3 worm cellular contexts compared by ENCODE assay signal in genomic region chrIV:9444417-9445026, ce11.
TF ChIP-seq lines count a peak whose summit lies in the region.

No protein-coding gene starts in this region.

TF ChIP-seq in whole organism, L1 larva, 84 proteins besides CTCF, POLR2A, EP300 and RAD21 (continued from another document and continues in another):
- TF ChIP-seq C16A3.4 (tag; optimal IDR thresholded peaks at IDR 0.05; lab: Kevin White, UChicago), result peak; percentile 92
- TF ChIP-seq nhr-84 (tag; optimal IDR thresholded peaks at IDR 0.05; lab: Kevin White, UChicago), result no peak
- peak; percentile 93 for TF ChIP-seq irx-1 (tag; optimal IDR thresholded peaks at IDR 0.05; lab: Kevin White, UChicago)
- TF ChIP-seq snu-23 (GFP tag; optimal IDR thresholded peaks at IDR 0.05; lab: Kevin White, UChicago), result peak; percentile 97
- peak; percentile 99 for TF ChIP-seq lin-14 (GFP tag; optimal IDR thresholded peaks at IDR 0.05; lab: Kevin White, UChicago)
- peak; percentile 96 for TF ChIP-seq nhr-77 (tag; optimal IDR thresholded peaks at IDR 0.05; lab: Kevin White, UChicago)
- peak; percentile 97 for TF ChIP-seq nhr-47 (tag; optimal IDR thresholded peaks at IDR 0.05; lab: Kevin White, UChicago)
- TF ChIP-seq tbx-2 (tag; optimal IDR thresholded peaks at IDR 0.05; lab: Kevin White, UChicago), result peak; percentile 95
- peak; percentile 97 for TF ChIP-seq nhr-71 (tag; optimal IDR thresholded peaks at IDR 0.05; lab: Kevin White, UChicago)
- TF ChIP-seq nhr-12 (tag; optimal IDR thresholded peaks at IDR 0.05; lab: Kevin White, UChicago), result no peak
- TF ChIP-seq lin-15B (tag; optimal IDR thresholded peaks at IDR 0.05; lab: Kevin White, UChicago), result peak; percentile 63
- peak; percentile 83 for TF ChIP-seq ztf-4 (tag; optimal IDR thresholded peaks at IDR 0.05; lab: Kevin White, UChicago)
- no peak for TF ChIP-seq alr-1 (tag; optimal IDR thresholded peaks at IDR 0.05; lab: Kevin White, UChicago; ENCODE audit: borderline replicate concordance)
- TF ChIP-seq aha-1 (tag; optimal IDR thresholded peaks at IDR 0.05; lab: Kevin White, UChicago), result peak; percentile 22
- TF ChIP-seq unc-86 (tag; optimal IDR thresholded peaks at IDR 0.05; lab: Kevin White, UChicago), result peak; percentile 93
- TF ChIP-seq nhr-28 (tag; optimal IDR thresholded peaks at IDR 0.05; lab: Kevin White, UChicago), result no peak
- TF ChIP-seq hlh-4 (tag; optimal IDR thresholded peaks at IDR 0.05; lab: Kevin White, UChicago), result no peak
- TF ChIP-seq ceh-88 (GFP tag; IDR thresholded peaks at IDR 0.05; lab: Robert Waterston, UW), result peak; percentile 72
- TF ChIP-seq mef-2 (tag; optimal IDR thresholded peaks at IDR 0.05; lab: Kevin White, UChicago), result peak; percentile 47
- no peak for TF ChIP-seq ceh-63 (GFP tag; optimal IDR thresholded peaks at IDR 0.05; lab: Kevin White, UChicago)
- peak; percentile 91 for TF ChIP-seq lin-13 (GFP tag; optimal IDR thresholded peaks at IDR 0.05; lab: Kevin White, UChicago)
- peak; percentile 80 for TF ChIP-seq sox-4 (tag; optimal IDR thresholded peaks at IDR 0.05; lab: Kevin White, UChicago)
- TF ChIP-seq swsn-7 (tag; optimal IDR thresholded peaks at IDR 0.05; lab: Kevin White, UChicago), result peak; percentile 96
- peak; percentile 84 for TF ChIP-seq isw-1 (GFP tag; IDR thresholded peaks at IDR 0.05; lab: Robert Waterston, UW)
- TF ChIP-seq jun-1 (tag; optimal IDR thresholded peaks at IDR 0.05; lab: Kevin White, UChicago), result peak; percentile 95
- TF ChIP-seq fkh-4 (tag; optimal IDR thresholded peaks at IDR 0.05; lab: Kevin White, UChicago; ENCODE audit: borderline replicate concordance), result peak; percentile 52
- peak; percentile 94 for TF ChIP-seq rnt-1 (tag; optimal IDR thresholded peaks at IDR 0.05; lab: Kevin White, UChicago)
- TF ChIP-seq zag-1 (tag; optimal IDR thresholded peaks at IDR 0.05; lab: Kevin White, UChicago), result peak; percentile 61
- peak; percentile 94 for TF ChIP-seq fkh-8 (tag; optimal IDR thresholded peaks at IDR 0.05; lab: Kevin White, UChicago)
- peak; percentile 87 to 90 for TF ChIP-seq lsy-2 (tag; optimal IDR thresholded peaks at IDR 0.05; lab: Kevin White, UChicago)
- TF ChIP-seq ama-1 (optimal IDR thresholded peaks at IDR 0.05; lab: Kevin White, UChicago), result peak; percentile 98
- TF ChIP-seq lin-35 (GFP tag; optimal IDR thresholded peaks at IDR 0.05; lab: Kevin White, UChicago), result peak; percentile 83 to 88
- TF ChIP-seq nhr-237 (tag; optimal IDR thresholded peaks at IDR 0.05; lab: Kevin White, UChicago), result peak; percentile 87
- TF ChIP-seq sup-37 (GFP tag; optimal IDR thresholded peaks at IDR 0.05; lab: Kevin White, UChicago), result peak; percentile 46
- no peak for TF ChIP-seq ces-1 (GFP tag; optimal IDR thresholded peaks at IDR 0.05; lab: Kevin White, UChicago)
- TF ChIP-seq unc-130 (tag; optimal IDR thresholded peaks at IDR 0.05; lab: Kevin White, UChicago), result peak; percentile 76
- no peak for TF ChIP-seq pag-3 (tag; optimal IDR thresholded peaks at IDR 0.05; lab: Kevin White, UChicago; ENCODE audit: borderline replicate concordance, insufficient read depth)
- TF ChIP-seq dsc-1 (tag; optimal IDR thresholded peaks at IDR 0.05; lab: Kevin White, UChicago), result peak; percentile 95
- peak; percentile 74 to 87 (median 85) for TF ChIP-seq ceh-82 (tag; optimal IDR thresholded peaks at IDR 0.05; lab: Kevin White, UChicago)
- 0 out of 2 replicates have a peak, but pooled peaks have one; percentile 19 for TF ChIP-seq unc-98 (GFP tag; IDR thresholded peaks at IDR 0.05; lab: Robert Waterston, UW)
- peak; percentile 77 for TF ChIP-seq ceh-8 (GFP tag; optimal IDR thresholded peaks at IDR 0.05; lab: Kevin White, UChicago)
- peak in 1 of 2 experiments; percentile 89 for TF ChIP-seq ztf-11 (tag; optimal IDR thresholded peaks at IDR 0.05; lab: Kevin White, UChicago)
- TF ChIP-seq skn-1 (tag; optimal IDR thresholded peaks at IDR 0.05; lab: Kevin White, UChicago), result peak; percentile 78

TF ChIP-seq in whole organism, L3 larva, 47 proteins besides CTCF, POLR2A, EP300 and RAD21 (continued from another document):
- TF ChIP-seq egl-27 (tag; optimal IDR thresholded peaks at IDR 0.05; lab: Kevin White, UChicago) (peak; percentile 82), ceh-82 (tag; optimal IDR thresholded peaks at IDR 0.05; lab: Kevin White, UChicago) (peak; percentile 81), nhr-11 (tag; optimal IDR thresholded peaks at IDR 0.05; lab: Kevin White, UChicago) (peak; percentile 9), R02D3.7 (tag; optimal IDR thresholded peaks at IDR 0.05; lab: Kevin White, UChicago) (peak; percentile 76), fkh-2 (tag; optimal IDR thresholded peaks at IDR 0.05; lab: Kevin White, UChicago) (peak; percentile 66), ztf-4 (tag; optimal IDR thresholded peaks at IDR 0.05; lab: Kevin White, UChicago) (peak; percentile 80), daf-12 (tag; optimal IDR thresholded peaks at IDR 0.05; lab: Kevin White, UChicago) (no peak), nhr-23 (tag; optimal IDR thresholded peaks at IDR 0.05; lab: Kevin White, UChicago) (peak; percentile 91), sea-2 (GFP tag; optimal IDR thresholded peaks at IDR 0.05; lab: Kevin White, UChicago) (no peak), tbx-2 (tag; optimal IDR thresholded peaks at IDR 0.05; lab: Kevin White, UChicago) (peak; percentile 78), snpc-4 (tag; optimal IDR thresholded peaks at IDR 0.05; lab: Kevin White, UChicago) (peak; percentile 100), eor-1 (tag; optimal IDR thresholded peaks at IDR 0.05; lab: Kevin White, UChicago) (no peak), ceh-28 (tag; optimal IDR thresholded peaks at IDR 0.05; lab: Kevin White, UChicago) (peak; percentile 83), lsy-12 (tag; optimal IDR thresholded peaks at IDR 0.05; lab: Kevin White, UChicago) (peak; percentile 91), ztf-11 (tag; optimal IDR thresholded peaks at IDR 0.05; lab: Kevin White, UChicago) (no peak), nhr-12 (tag; optimal IDR thresholded peaks at IDR 0.05; lab: Kevin White, UChicago) (no peak), nhr-25 (tag; optimal IDR thresholded peaks at IDR 0.05; lab: Kevin White, UChicago) (peak; percentile 97), fkh-10 (GFP tag; optimal IDR thresholded peaks at IDR 0.05; lab: Kevin White, UChicago) (peak; percentile 46), egl-5 (tag; optimal IDR thresholded peaks at IDR 0.05; lab: Kevin White, UChicago) (peak; percentile 65), aly-2 (tag; optimal IDR thresholded peaks at IDR 0.05; lab: Kevin White, UChicago) (peak; percentile 68), nhr-77 (tag; optimal IDR thresholded peaks at IDR 0.05; lab: Kevin White, UChicago) (peak; percentile 84), zag-1 (tag; optimal IDR thresholded peaks at IDR 0.05; lab: Kevin White, UChicago) (no peak), mml-1 (tag; optimal IDR thresholded peaks at IDR 0.05; lab: Kevin White, UChicago) (no peak), unc-62 (GFP tag; optimal IDR thresholded peaks at IDR 0.05; lab: Kevin White, UChicago) (peak; percentile 45), elt-3 (tag; optimal IDR thresholded peaks at IDR 0.05; lab: Kevin White, UChicago) (peak in 2 of 3 experiments; percentile 6 to 64), pqm-1 (tag; optimal IDR thresholded peaks at IDR 0.05; lab: Kevin White, UChicago) (peak; percentile 93), hmg-11 (tag; optimal IDR thresholded peaks at IDR 0.05; lab: Kevin White, UChicago) (peak; percentile 95), elt-2 (tag; optimal IDR thresholded peaks at IDR 0.05; lab: Kevin White, UChicago) (peak; percentile 83)

TF ChIP-seq in whole organism, young adult, 124 proteins besides CTCF, POLR2A, EP300 and RAD21 (continued from another document and continues in another):
- TF ChIP-seq madf-6 (GFP tag; IDR thresholded peaks at IDR 0.05; lab: Robert Waterston, UW), result peak; percentile 79
- peak; percentile 94 for TF ChIP-seq ceh-27 (GFP tag; optimal IDR thresholded peaks at IDR 0.05; lab: Kevin White, UChicago)
- TF ChIP-seq zim-3 (tag; optimal IDR thresholded peaks at IDR 0.05; lab: Kevin White, UChicago), result no peak
- no peak for TF ChIP-seq nhr-27 (tag; optimal IDR thresholded peaks at IDR 0.05; lab: Kevin White, UChicago)
- TF ChIP-seq die-1 (tag; optimal IDR thresholded peaks at IDR 0.05; lab: Kevin White, UChicago), result peak; percentile 73
- TF ChIP-seq ceh-100 (GFP tag; IDR thresholded peaks at IDR 0.05; lab: Robert Waterston, UW), result peak; percentile 84
- peak; percentile 98 for TF ChIP-seq snpc-4 (GFP tag; optimal IDR thresholded peaks at IDR 0.05; lab: Kevin White, UChicago)
- TF ChIP-seq snpc-4 (tag; optimal IDR thresholded peaks at IDR 0.05; lab: Kevin White, UChicago), result peak; percentile 99
- peak; percentile 81 for TF ChIP-seq egl-44 (GFP tag; IDR thresholded peaks at IDR 0.05; lab: Robert Waterston, UW)
- peak; percentile 79 for TF ChIP-seq Y53G8AR.9 (GFP tag; conservative IDR thresholded peaks at IDR 0.05; lab: Robert Waterston, UW)
- peak; percentile 85 for TF ChIP-seq nhr-80 (tag; optimal IDR thresholded peaks at IDR 0.05; lab: Kevin White, UChicago)
- TF ChIP-seq ceh-58 (GFP tag; IDR thresholded peaks at IDR 0.05; lab: Robert Waterston, UW), result 0 out of 2 replicates have a peak, but pooled peaks have one; percentile 14
- peak; percentile 37; the same call in 1 of the 2 replicates for TF ChIP-seq Y79H2A.3 (GFP tag; conservative IDR thresholded peaks at IDR 0.05; lab: Robert Waterston, UW)
- no peak for TF ChIP-seq ets-4 (GFP tag; optimal IDR thresholded peaks at IDR 0.05; lab: Kevin White, UChicago)
- peak; percentile 71 for TF ChIP-seq F33H1.4 (GFP tag; IDR thresholded peaks at IDR 0.05; lab: Robert Waterston, UW)
- TF ChIP-seq ztf-3 (GFP tag; optimal IDR thresholded peaks at IDR 0.05; lab: Kevin White, UChicago), result peak; percentile 80
- TF ChIP-seq ztf-26 (tag; optimal IDR thresholded peaks at IDR 0.05; lab: Kevin White, UChicago), result peak; percentile 63
- peak; percentile 84 for TF ChIP-seq attf-5 (GFP tag; optimal IDR thresholded peaks at IDR 0.05; lab: Kevin White, UChicago)
- TF ChIP-seq lsy-27 (tag; optimal IDR thresholded peaks at IDR 0.05; lab: Kevin White, UChicago; ENCODE audit: borderline replicate concordance, insufficient read depth), result no peak
- peak; percentile 92 for TF ChIP-seq hmg-1.2 (GFP tag; IDR thresholded peaks at IDR 0.05; lab: Robert Waterston, UW)
- peak; percentile 47 for TF ChIP-seq efl-1 (GFP tag; optimal IDR thresholded peaks at IDR 0.05; lab: Kevin White, UChicago)
- TF ChIP-seq hlh-26 (GFP tag; conservative IDR thresholded peaks at IDR 0.05; lab: Robert Waterston, UW), result no peak
- no peak for TF ChIP-seq rec-8 (tag; optimal IDR thresholded peaks at IDR 0.05; lab: Kevin White, UChicago)
- TF ChIP-seq B0035.1 (tag; optimal IDR thresholded peaks at IDR 0.05; lab: Kevin White, UChicago), result peak; percentile 58
- peak; percentile 95 for TF ChIP-seq pbrm-1 (GFP tag; IDR thresholded peaks at IDR 0.05; lab: Robert Waterston, UW)
- 0 out of 2 replicates have a peak, but pooled peaks have one; percentile 11 for TF ChIP-seq madf-3 (GFP tag; IDR thresholded peaks at IDR 0.05; lab: Robert Waterston, UW)
- TF ChIP-seq unc-130 (GFP tag; optimal IDR thresholded peaks at IDR 0.05; lab: Kevin White, UChicago), result peak; percentile 48
- TF ChIP-seq chd-7 (tag; optimal IDR thresholded peaks at IDR 0.05; lab: Kevin White, UChicago), result peak; percentile 62
- peak; percentile 81 for TF ChIP-seq ZK185.1 (tag; optimal IDR thresholded peaks at IDR 0.05; lab: Kevin White, UChicago; ENCODE audit: poor library complexity, severe bottlenecking)
- no peak for TF ChIP-seq aptf-3 (GFP tag; IDR thresholded peaks at IDR 0.05; lab: Robert Waterston, UW)
- peak; percentile 13 for TF ChIP-seq F57A8.1 (GFP tag; optimal IDR thresholded peaks at IDR 0.05; lab: Kevin White, UChicago)
- peak; percentile 49 for TF ChIP-seq madf-8 (GFP tag; conservative IDR thresholded peaks at IDR 0.05; lab: Robert Waterston, UW)
- TF ChIP-seq F22D6.2 (tag; optimal IDR thresholded peaks at IDR 0.05; lab: Kevin White, UChicago), result peak; percentile 43
- TF ChIP-seq bed-2 (GFP tag; IDR thresholded peaks at IDR 0.05; lab: Robert Waterston, UW), result 0 out of 2 replicates have a peak, but pooled peaks have one; percentile 11
- TF ChIP-seq F10E7.11 (tag; optimal IDR thresholded peaks at IDR 0.05; lab: Kevin White, UChicago), result no peak
- peak; percentile 96 for TF ChIP-seq dox-1 (GFP tag; IDR thresholded peaks at IDR 0.05; lab: Robert Waterston, UW)
- TF ChIP-seq ama-1 (optimal IDR thresholded peaks at IDR 0.05; lab: Kevin White, UChicago), result peak; percentile 98
- no peak for TF ChIP-seq ama-1 (GFP tag; optimal IDR thresholded peaks at IDR 0.05; lab: Kevin White, UChicago)
- TF ChIP-seq lin-54 (GFP tag; optimal IDR thresholded peaks at IDR 0.05; lab: Kevin White, UChicago), result peak; percentile 83
- no peak for TF ChIP-seq mes-4 (tag; optimal IDR thresholded peaks at IDR 0.05; lab: Kevin White, UChicago)
- TF ChIP-seq nfya-1 (tag; optimal IDR thresholded peaks at IDR 0.05; lab: Kevin White, UChicago; ENCODE audit: borderline replicate concordance, insufficient read depth), result no peak
- peak; percentile 90 for TF ChIP-seq F49E8.2 (tag; optimal IDR thresholded peaks at IDR 0.05; lab: Kevin White, UChicago; ENCODE audit: insufficient read depth)
- TF ChIP-seq D2030.7 (GFP tag; IDR thresholded peaks at IDR 0.05; lab: Robert Waterston, UW), result peak; percentile 96
- TF ChIP-seq ztf-25 (GFP tag; IDR thresholded peaks at IDR 0.05; lab: Robert Waterston, UW), result 0 out of 2 replicates have a peak, but pooled peaks have one; percentile 10
- peak; percentile 3 for TF ChIP-seq dpl-1 (GFP tag; optimal IDR thresholded peaks at IDR 0.05; lab: Kevin White, UChicago)
- TF ChIP-seq cebp-1 (GFP tag; IDR thresholded peaks at IDR 0.05; lab: Robert Waterston, UW), result no peak
- TF ChIP-seq cebp-1 (tag; optimal IDR thresholded peaks at IDR 0.05; lab: Kevin White, UChicago), result peak; percentile 85
- no peak for TF ChIP-seq akir-1 (GFP tag; optimal IDR thresholded peaks at IDR 0.05; lab: Kevin White, UChicago)
- peak; percentile 67 for TF ChIP-seq gei-17 (GFP tag; optimal IDR thresholded peaks at IDR 0.05; lab: Kevin White, UChicago)
- peak; percentile 77 for TF ChIP-seq attf-3 (GFP tag; conservative IDR thresholded peaks at IDR 0.05; lab: Robert Waterston, UW)
- no peak for TF ChIP-seq ccch-3 (GFP tag; optimal IDR thresholded peaks at IDR 0.05; lab: Kevin White, UChicago)
- TF ChIP-seq lir-1 (GFP tag; conservative IDR thresholded peaks at IDR 0.05; lab: Robert Waterston, UW), result peak; percentile 76
- TF ChIP-seq cebp-2 (GFP tag; IDR thresholded peaks at IDR 0.05; lab: Robert Waterston, UW), result 0 out of 2 replicates have a peak, but pooled peaks have one; percentile 22
- TF ChIP-seq hmg-20 (GFP tag; IDR thresholded peaks at IDR 0.05; lab: Robert Waterston, UW), result peak; percentile 74
- 0 out of 2 replicates have a peak, but pooled peaks have one; percentile 66 for TF ChIP-seq nfya-2 (GFP tag; IDR thresholded peaks at IDR 0.05; lab: Robert Waterston, UW)
- TF ChIP-seq hlh-12 (tag; optimal IDR thresholded peaks at IDR 0.05; lab: Kevin White, UChicago), result no peak
- 0 out of 2 replicates have a peak, but pooled peaks have one; percentile 63 for TF ChIP-seq Y56A3A.18 (GFP tag; IDR thresholded peaks at IDR 0.05; lab: Robert Waterston, UW)
- no peak for TF ChIP-seq fkh-3 (tag; optimal IDR thresholded peaks at IDR 0.05; lab: Kevin White, UChicago)
- TF ChIP-seq ztf-28 (GFP tag; IDR thresholded peaks at IDR 0.05; lab: Robert Waterston, UW), result 0 out of 2 replicates have a peak, but pooled peaks have one; percentile 66
- TF ChIP-seq mel-28 (tag; optimal IDR thresholded peaks at IDR 0.05; lab: Kevin White, UChicago; ENCODE audit: borderline replicate concordance), result peak; percentile 78
- no peak for TF ChIP-seq T26A5.8 (tag; optimal IDR thresholded peaks at IDR 0.05; lab: Kevin White, UChicago)
- TF ChIP-seq F23B12.7 (tag; optimal IDR thresholded peaks at IDR 0.05; lab: Kevin White, UChicago; ENCODE audit: insufficient read depth), result peak; percentile 95
- TF ChIP-seq hrde-1 (tag; optimal IDR thresholded peaks at IDR 0.05; lab: Kevin White, UChicago; ENCODE audit: borderline replicate concordance), result peak; percentile 31
- 0 out of 2 replicates have a peak, but pooled peaks have one; percentile 20 for TF ChIP-seq ztf-6 (GFP tag; IDR thresholded peaks at IDR 0.05; lab: Robert Waterston, UW)
- TF ChIP-seq B0336.3 (GFP tag; IDR thresholded peaks at IDR 0.05; lab: Robert Waterston, UW), result peak; percentile 95
- TF ChIP-seq dpff-1 (tag; optimal IDR thresholded peaks at IDR 0.05; lab: Kevin White, UChicago), result peak; percentile 22
